Worm (Caenorhabditis elegans): ENCODE results near the gene nspe-3.

The nspe-3 gene

DNA sequence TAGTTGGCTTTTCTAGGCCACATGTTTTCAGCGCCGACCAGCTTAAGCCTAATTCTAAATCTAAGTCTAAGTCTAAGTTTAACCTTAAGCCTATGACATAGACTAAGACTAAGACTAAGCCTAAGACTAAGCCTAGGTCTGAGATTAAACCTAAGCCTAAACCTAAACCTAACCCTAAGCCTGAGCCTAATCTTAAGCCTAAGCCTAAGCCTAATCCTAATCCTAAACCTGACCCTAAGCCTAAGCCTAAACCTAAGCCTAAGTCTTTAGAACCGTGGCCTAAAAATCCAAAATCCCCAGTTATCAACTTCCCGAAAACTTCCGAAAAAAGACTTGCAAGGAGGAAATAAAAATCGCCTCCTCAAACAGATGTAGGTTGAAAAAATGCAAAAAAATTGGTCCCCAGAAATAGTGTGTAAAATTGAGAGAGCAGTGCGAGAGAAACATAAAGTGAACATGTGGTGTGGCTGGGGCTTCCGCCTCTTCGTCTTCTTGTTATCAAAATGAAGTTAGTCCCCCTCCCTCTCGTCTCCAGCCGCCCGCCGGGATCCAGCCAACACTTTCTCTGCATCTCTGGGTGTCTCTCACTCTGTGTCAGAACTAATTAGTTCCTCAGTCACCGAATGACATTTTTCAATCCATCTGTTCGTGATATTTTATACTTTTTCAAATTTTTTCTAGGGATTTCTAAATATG lies 42.1 kb downstream of the nspe-3 start:
- no peak for TF ChIP-seq lin-11 (tag; optimal IDR thresholded peaks at IDR 0.05)
- TF ChIP-seq lim-6 (tag; optimal IDR thresholded peaks at IDR 0.05), result no peak
- peak; percentile 81 for TF ChIP-seq dve-1 (tag; optimal IDR thresholded peaks at IDR 0.05)
- TF ChIP-seq hlh-8 (tag; optimal IDR thresholded peaks at IDR 0.05), result peak; percentile 80
- TF ChIP-seq K09A11.1 (tag; optimal IDR thresholded peaks at IDR 0.05; ENCODE audit: insufficient read depth), result no peak
- peak; percentile 36 for TF ChIP-seq ceh-31 (tag; optimal IDR thresholded peaks at IDR 0.05)
- peak; percentile 73 for TF ChIP-seq ceh-18 (tag; optimal IDR thresholded peaks at IDR 0.05)
- TF ChIP-seq rnt-1 (tag; optimal IDR thresholded peaks at IDR 0.05), result peak; percentile 24
- TF ChIP-seq unc-42 (tag; optimal IDR thresholded peaks at IDR 0.05), result peak; percentile 47

DNA sequence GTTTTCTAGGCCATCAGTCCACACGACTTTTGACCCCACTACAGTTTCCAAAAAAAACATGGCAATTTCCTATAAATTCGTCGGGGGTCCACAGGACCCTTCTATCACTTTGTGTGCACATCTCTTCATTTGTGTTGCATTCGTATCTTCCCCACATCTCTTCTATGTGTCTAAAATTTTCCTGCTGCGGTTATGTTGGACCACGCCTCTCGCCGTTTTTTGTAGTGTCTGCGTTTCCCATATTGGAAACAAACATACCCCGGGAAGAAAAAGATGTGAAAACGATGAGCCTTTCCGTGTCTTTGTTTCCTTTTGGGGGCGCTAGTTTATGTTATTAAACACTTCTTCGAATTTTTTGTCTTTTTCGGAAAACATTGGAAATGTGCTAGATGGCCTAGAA lies 44.2 kb downstream of the nspe-3 start:
- TF ChIP-seq ceh-31 (tag; optimal IDR thresholded peaks at IDR 0.05) (peak; percentile 30), hlh-6 (tag; optimal IDR thresholded peaks at IDR 0.05) (no peak), fkh-10 (GFP tag; optimal IDR thresholded peaks at IDR 0.05) (no peak)

DNA sequence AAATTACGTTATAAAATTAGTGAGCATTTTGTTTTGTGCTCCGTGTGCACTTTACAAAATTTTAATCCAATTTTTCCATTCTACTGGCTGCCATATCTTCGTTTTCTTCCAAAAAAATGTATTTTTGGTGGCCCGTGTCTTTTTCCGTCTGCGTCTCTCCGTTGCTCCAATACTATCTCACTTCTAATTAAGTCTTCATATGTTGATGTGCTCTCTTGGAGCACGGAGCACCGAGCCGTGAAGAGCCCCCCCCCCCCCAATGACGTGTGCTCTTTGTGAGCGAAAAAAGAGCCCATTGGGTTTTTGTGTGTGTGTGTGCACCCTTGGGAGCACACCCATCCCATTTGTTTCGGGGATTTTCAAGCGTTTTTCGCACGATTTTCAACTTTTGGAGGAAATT lies 47.3 kb downstream of the nspe-3 start:
- TF ChIP-seq ceh-18 (tag; optimal IDR thresholded peaks at IDR 0.05) (no peak), ahr-1 (tag; optimal IDR thresholded peaks at IDR 0.05) (no peak), unc-42 (tag; optimal IDR thresholded peaks at IDR 0.05) (peak; percentile 43), F13H6.1 (tag; optimal IDR thresholded peaks at IDR 0.05) (no peak), unc-55 (GFP tag; optimal IDR thresholded peaks at IDR 0.05) (no peak), ceh-31 (tag; optimal IDR thresholded peaks at IDR 0.05) (peak; percentile 35), ceh-14 (tag; optimal IDR thresholded peaks at IDR 0.05) (peak; percentile 64), hlh-15 (tag; optimal IDR thresholded peaks at IDR 0.05) (no peak)

DNA sequence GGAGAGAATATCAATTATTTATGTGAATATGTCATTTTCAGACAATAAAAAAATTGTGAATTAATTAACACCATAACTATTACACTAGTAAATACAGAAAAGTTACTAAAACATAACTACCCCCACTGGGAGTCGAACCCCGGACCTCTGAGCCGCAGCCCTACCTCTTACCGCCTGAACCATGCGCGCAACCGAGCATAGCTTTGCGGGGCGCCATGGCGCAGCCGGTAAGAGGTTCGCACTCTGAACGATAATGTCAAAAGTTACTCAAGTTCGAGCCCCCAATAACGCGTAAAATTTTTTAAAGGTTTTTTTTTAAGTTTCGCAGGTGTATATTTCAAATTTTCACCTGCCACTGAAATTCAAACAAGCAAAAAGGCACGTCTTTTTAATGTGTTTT lies 48.4 kb downstream of the nspe-3 start:
- TF ChIP-seq dve-1 (tag; optimal IDR thresholded peaks at IDR 0.05) (no peak), ceh-30 (tag; optimal IDR thresholded peaks at IDR 0.05) (no peak)
